Fruit fly (Drosophila melanogaster): ENCODE measurements around the gene AsnS.

- TF ChIP-seq usp (GFP tag; optimal IDR thresholded peaks at IDR 0.05), result no peak
- no peak for TF ChIP-seq psq (optimal IDR thresholded peaks at IDR 0.05)
- TF ChIP-seq CG8478 (optimal IDR thresholded peaks at IDR 0.05), result no peak
- no peak for TF ChIP-seq pan (optimal IDR thresholded peaks at IDR 0.05)
- no peak for TF ChIP-seq Dll (optimal IDR thresholded peaks at IDR 0.05)
- no peak for TF ChIP-seq EcR (GFP tag; optimal IDR thresholded peaks at IDR 0.05)
Measured at dm6 chr3L:21171905-21172304, 1.0 kb upstream of the AsnS start, which contains the start of gene Ac78C.

Data from whole organism.